Fruit fly (Drosophila melanogaster) whole organism, embryonic: Measurements from ENCODE around the gene ham.

Experiments
- Aef1 ChIP-seq: fragments of 200-800 bp; sonication (Bioruptor generic); IDR thresholded peaks from 3 replicates; pipeline ENCODE4 v1.3.6; 2022; ENCODE audit warnings: missing biosample characterization, missing genetic modification characterization
- Asciz ChIP-seq: fragments of 200-800 bp; sonication (Bioruptor generic); optimal IDR thresholded peaks from 2 replicates; lab custom pipeline; 2017; ENCODE audit warnings: missing biosample characterization, mild to moderate bottlenecking, missing genetic modification characterization, missing genetic modification reagents
- Awh ChIP-seq: fragments of 200-800 bp; sonication (Bioruptor generic); IDR thresholded peaks from 2 replicates; pipeline ENCODE4, ENCODE4 v1.3.6; 2022; ENCODE audit warnings: missing biosample characterization, missing genetic modification characterization
- CG10431 ChIP-seq: fragments of 200-800 bp; sonication (Bioruptor generic); optimal IDR thresholded peaks from 3 replicates; lab custom pipeline; 2018; ENCODE audit warnings: missing biosample characterization, mild to moderate bottlenecking, missing genetic modification characterization
- CG13894 ChIP-seq: fragments of 200-800 bp; sonication (Bioruptor generic); optimal IDR thresholded peaks from 3 replicates; lab custom pipeline; 2018; ENCODE audit warnings: missing biosample characterization, mild to moderate bottlenecking, missing genetic modification characterization, moderate library complexity
- CG1602 ChIP-seq: fragments of 200-800 bp; sonication (Bioruptor generic); optimal IDR thresholded peaks from 3 replicates; lab custom pipeline; 2016; ENCODE audit warnings: missing biosample characterization, missing genetic modification characterization
- CG1603 ChIP-seq: fragments of 200-800 bp; sonication (Bioruptor generic); optimal IDR thresholded peaks from 2 replicates; lab custom pipeline; 2019; ENCODE audit warnings: missing biosample characterization, mild to moderate bottlenecking, missing genetic modification characterization, moderate library complexity
- CG17612 ChIP-seq: fragments of 200-800 bp; sonication (Bioruptor generic); IDR thresholded peaks from 2 replicates; pipeline ENCODE4 v1.3.6; 2022; ENCODE audit warnings: missing biosample characterization, missing genetic modification characterization
- CG1792 ChIP-seq: fragments of 200-800 bp; sonication (Bioruptor generic); optimal IDR thresholded peaks from 2 replicates; lab custom pipeline; 2016; ENCODE audit warnings: missing biosample characterization, missing genetic modification characterization
- CG34422 ChIP-seq: fragments of 200-800 bp; sonication (Bioruptor generic); IDR thresholded peaks from 3 replicates; pipeline ENCODE4 v1.3.6; 2022; ENCODE audit warnings: missing biosample characterization, missing genetic modification characterization
- CG3847 ChIP-seq: fragments of 200-800 bp; sonication (Bioruptor generic); IDR thresholded peaks from 2 replicates; pipeline ENCODE4 v1.3.6; 2022; ENCODE audit warnings: missing biosample characterization, missing genetic modification characterization
- CG4360 ChIP-seq: fragments of 200-800 bp; sonication (Bioruptor generic); IDR thresholded peaks from 2 replicates; pipeline ENCODE4 v1.3.6; 2022; ENCODE audit warnings: missing biosample characterization, missing genetic modification characterization
- CG5180 ChIP-seq: fragments of 200-800 bp; sonication (Bioruptor generic); optimal IDR thresholded peaks from 3 replicates; lab custom pipeline; 2017; ENCODE audit warnings: missing biosample characterization, missing genetic modification characterization, mild to moderate bottlenecking, moderate library complexity, missing genetic modification reagents
- CG6683 ChIP-seq: fragments of 200-800 bp; sonication (Bioruptor generic); optimal IDR thresholded peaks from 2 replicates; lab custom pipeline; 2017; ENCODE audit warnings: missing biosample characterization, mild to moderate bottlenecking, missing genetic modification characterization, missing genetic modification reagents
- CG8944 ChIP-seq: fragments of 200-800 bp; sonication (Bioruptor generic); optimal IDR thresholded peaks from 3 replicates; lab custom pipeline; 2016; ENCODE audit warnings: missing biosample characterization, missing genetic modification characterization
- CG9817 ChIP-seq: fragments of 200-800 bp; sonication (Bioruptor generic); optimal IDR thresholded peaks from 2 replicates; lab custom pipeline; 2018; ENCODE audit warnings: missing biosample characterization, mild to moderate bottlenecking, missing genetic modification characterization, moderate library complexity
- CG9876 ChIP-seq: fragments of 200-800 bp; sonication (Bioruptor generic); optimal IDR thresholded peaks from 2 replicates; lab custom pipeline; 2016; ENCODE audit warnings: missing biosample characterization, missing genetic modification characterization
- D ChIP-seq, 2 experiments: fragments of 200-800 bp in 1 of 2; fragments of >200 bp in 1 of 2; sonication (Bioruptor generic) in 1 of 2; optimal IDR thresholded peaks; 2 replicates in 1 of 2; 3 replicates in 1 of 2; lab custom pipeline; 2017; ENCODE audit warnings: mild to moderate bottlenecking in 1 of 2, missing biosample characterization in 1 of 2, missing genetic modification characterization in 1 of 2, missing genetic modification reagents in 1 of 2
- Hand ChIP-seq: fragments of 200-800 bp; sonication (Bioruptor generic); optimal IDR thresholded peaks from 2 replicates; lab custom pipeline; 2017; ENCODE audit warnings: mild to moderate bottlenecking, missing biosample characterization, missing genetic modification reagents, missing genetic modification characterization
- Myb ChIP-seq: fragments of 200-800 bp; sonication (Bioruptor generic); optimal IDR thresholded peaks from 2 replicates; lab custom pipeline; 2016; ENCODE audit warnings: missing biosample characterization, missing genetic modification characterization
- Nf-YC ChIP-seq: fragments of 200-800 bp; optimal IDR thresholded peaks from 3 replicates; lab custom pipeline; 2019; ENCODE audit warnings: missing biosample characterization, mild to moderate bottlenecking, missing genetic modification characterization, moderate library complexity
- Oli ChIP-seq: fragments of 200-800 bp; sonication (Bioruptor generic); optimal IDR thresholded peaks from 2 replicates; lab custom pipeline; 2018; ENCODE audit warnings: missing biosample characterization, mild to moderate bottlenecking, missing genetic modification characterization, moderate library complexity
- Sry-β ChIP-seq: fragments of 200-800 bp; sonication (Bioruptor generic); optimal IDR thresholded peaks from 2 replicates; lab custom pipeline; 2018; ENCODE audit warnings: missing biosample characterization, mild to moderate bottlenecking, missing genetic modification characterization, moderate library complexity
- Taf1 ChIP-seq: fragments of 200-800 bp; sonication (Bioruptor generic); IDR thresholded peaks from 2 replicates; pipeline ENCODE4 v1.3.6; 2022; ENCODE audit warnings: missing biosample characterization, missing genetic modification characterization
- btn ChIP-seq: fragments of 200-800 bp; sonication (Bioruptor generic); optimal IDR thresholded peaks from 2 replicates; lab custom pipeline; 2016; ENCODE audit warnings: missing biosample characterization, missing genetic modification characterization
- cad ChIP-seq: fragments of >200 bp; optimal IDR thresholded peaks from 2 replicates; lab custom pipeline; 2017; ENCODE audit warnings: missing biosample characterization, missing genetic modification characterization
- cg ChIP-seq: fragments of 200-800 bp; sonication (Bioruptor generic); optimal IDR thresholded peaks from 3 replicates; lab custom pipeline; 2019; ENCODE audit warnings: missing biosample characterization, mild to moderate bottlenecking, missing genetic modification characterization, moderate library complexity
- chif ChIP-seq, 2 experiments: fragments of 200-800 bp; sonication (Bioruptor generic); optimal IDR thresholded peaks; 3 replicates each; lab custom pipeline; 2016; ENCODE audit warnings: missing biosample characterization in 2 of 2, missing genetic modification characterization in 2 of 2
- corto ChIP-seq: fragments of 200-800 bp; sonication (Bioruptor generic); optimal IDR thresholded peaks from 2 replicates; lab custom pipeline; 2016; ENCODE audit warnings: missing biosample characterization, mild to moderate bottlenecking, missing genetic modification characterization, moderate library complexity
- dati ChIP-seq: fragments of 200-800 bp; sonication (Bioruptor generic); IDR thresholded peaks from 2 replicates; pipeline ENCODE4 v1.3.6; 2022; ENCODE audit warnings: missing biosample characterization, missing genetic modification characterization
- gcm2 ChIP-seq: fragments of 200-800 bp; sonication (Bioruptor generic); optimal IDR thresholded peaks from 2 replicates; lab custom pipeline; 2016; ENCODE audit warnings: missing biosample characterization, missing genetic modification characterization
- gfzf ChIP-seq: fragments of 200-800 bp; sonication (Bioruptor generic); optimal IDR thresholded peaks from 2 replicates; lab custom pipeline; 2016; ENCODE audit warnings: missing biosample characterization, mild to moderate bottlenecking, missing genetic modification characterization, moderate library complexity
- gro ChIP-seq: fragments of 200-800 bp; sonication (Bioruptor generic); optimal IDR thresholded peaks from 2 replicates; lab custom pipeline; 2016; ENCODE audit warnings: missing biosample characterization, missing genetic modification characterization
- hkb ChIP-seq, 2 experiments: fragments of 200-800 bp in 1 of 2; fragments of >200 bp in 1 of 2; sonication (Bioruptor generic) in 1 of 2; IDR thresholded peaks in 1 of 2; optimal IDR thresholded peaks in 1 of 2; 2 replicates each; pipeline versions ENCODE4 v1.3.6 to Lab custom; 2017 to 2022; ENCODE audit warnings: missing biosample characterization in 1 of 2, missing genetic modification characterization in 1 of 2
- hth ChIP-seq: fragments of >200 bp; optimal IDR thresholded peaks from 2 replicates; lab custom pipeline; 2017; ENCODE audit warnings: inconsistent platforms
- ind ChIP-seq: fragments of 200-800 bp; sonication (Bioruptor generic); optimal IDR thresholded peaks from 3 replicates; lab custom pipeline; 2016; ENCODE audit warnings: missing biosample characterization, missing genetic modification characterization
- klu ChIP-seq: fragments of 200-800 bp; sonication (Bioruptor generic); IDR thresholded peaks from 2 replicates; pipeline ENCODE4 v1.3.6; 2022; ENCODE audit warnings: missing biosample characterization, missing genetic modification characterization
- maf-S ChIP-seq: fragments of 200-800 bp; sonication (Bioruptor generic); optimal IDR thresholded peaks from 2 replicates; lab custom pipeline; 2016; ENCODE audit warnings: missing biosample characterization, missing genetic modification characterization
- mirr ChIP-seq: fragments of 200-800 bp; sonication (Bioruptor generic); optimal IDR thresholded peaks from 3 replicates; lab custom pipeline; 2018; ENCODE audit warnings: missing biosample characterization, mild to moderate bottlenecking, missing genetic modification characterization
- oc ChIP-seq: fragments of 200-800 bp; sonication (Bioruptor generic); optimal IDR thresholded peaks from 2 replicates; lab custom pipeline; 2018; ENCODE audit warnings: missing biosample characterization, mild to moderate bottlenecking, missing genetic modification characterization, moderate library complexity
- pfk ChIP-seq: fragments of 200-800 bp; sonication (Bioruptor generic); optimal IDR thresholded peaks from 2 replicates; lab custom pipeline; 2018; ENCODE audit warnings: missing biosample characterization, mild to moderate bottlenecking, missing genetic modification characterization, moderate library complexity
- pros ChIP-seq: fragments of 200-800 bp; sonication (Bioruptor generic); optimal IDR thresholded peaks from 3 replicates; lab custom pipeline; 2019; ENCODE audit warnings: missing biosample characterization, mild to moderate bottlenecking, missing genetic modification characterization, moderate library complexity
- sima ChIP-seq: fragments of 200-800 bp; sonication (Bioruptor generic); optimal IDR thresholded peaks from 2 replicates; lab custom pipeline; 2016; ENCODE audit warnings: missing biosample characterization, missing genetic modification characterization
- so ChIP-seq: fragments of 200-800 bp; sonication (Bioruptor generic); IDR thresholded peaks from 3 replicates; pipeline ENCODE4 v1.3.6; 2022; ENCODE audit warnings: missing biosample characterization, missing genetic modification characterization
- ssp ChIP-seq: fragments of 200-800 bp; sonication (Bioruptor generic); IDR thresholded peaks from 2 replicates; pipeline ENCODE4 v1.3.6; 2022; ENCODE audit warnings: missing biosample characterization, missing genetic modification characterization
- tio ChIP-seq: fragments of 200-800 bp; sonication (Bioruptor generic); optimal IDR thresholded peaks from 2 replicates; lab custom pipeline; 2017; ENCODE audit warnings: missing biosample characterization, missing genetic modification characterization, inconsistent platforms
- vvl ChIP-seq: fragments of 200-800 bp; sonication (Bioruptor generic); IDR thresholded peaks from 2 replicates; pipeline ENCODE4 v1.3.6; 2022; ENCODE audit warnings: missing biosample characterization, missing genetic modification characterization
- wor ChIP-seq: fragments of 200-800 bp; sonication (Bioruptor generic); IDR thresholded peaks from 2 replicates; pipeline ENCODE4 v1.3.6; 2022; ENCODE audit warnings: missing biosample characterization, missing genetic modification characterization
- z ChIP-seq: fragments of 200-800 bp; sonication (Bioruptor generic); IDR thresholded peaks from 3 replicates; pipeline ENCODE4 v1.3.6; 2022; ENCODE audit warnings: missing biosample characterization, missing genetic modification characterization
- zen2 ChIP-seq: fragments of 200-800 bp; sonication (Bioruptor generic); IDR thresholded peaks from 3 replicates; pipeline ENCODE4 v1.3.6; 2022; ENCODE audit warnings: missing biosample characterization, missing genetic modification characterization; ENCODE audit not compliant: partially characterized antibody

The ham gene

DNA sequence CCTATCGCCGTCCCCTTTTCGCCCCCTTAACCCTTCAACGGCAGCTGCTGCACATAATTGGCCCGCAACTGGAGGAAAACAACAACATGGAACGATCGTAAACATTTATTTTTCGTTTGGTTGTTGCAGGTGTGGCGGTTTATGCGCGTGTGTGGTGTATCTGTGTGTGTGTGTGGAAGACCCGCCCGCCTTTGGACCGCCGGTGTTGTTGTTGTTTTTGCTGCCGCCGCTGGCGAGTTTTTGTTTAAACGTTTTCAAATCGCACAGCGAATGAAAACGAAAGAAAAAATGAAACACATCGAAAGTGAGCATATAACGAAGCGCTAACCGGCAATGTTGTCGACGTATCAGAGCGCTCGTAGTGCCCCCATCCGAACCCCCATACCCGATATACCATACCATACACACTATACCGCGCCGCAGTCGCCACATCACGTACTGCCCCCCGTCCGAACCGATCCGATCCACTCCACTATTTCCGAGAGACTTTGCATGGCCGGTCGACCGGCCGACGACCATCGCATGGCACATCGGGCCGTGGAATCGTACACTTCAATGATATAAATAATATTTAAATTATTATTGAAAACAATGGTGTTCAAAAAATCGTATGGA, 57.0 kb downstream of the ham start (continued):
- TF ChIP-seq z (GFP tag; lab: Robert Waterston, UW) (peak; percentile 34; the same call in 1 of the 3 replicates), hth (no peak), CG6683 (GFP tag; lab: Kevin White, UChicago) (no peak), pfk (no peak), CG1602 (GFP tag; lab: Kevin White, UChicago) (no peak), CG8944 (GFP tag; lab: Kevin White, UChicago) (no peak), CG9876 (no peak), Aef1 (GFP tag; lab: Robert Waterston, UW) (no peak), ind (GFP tag; lab: Kevin White, UChicago) (no peak), vvl (no peak), gfzf (GFP tag; lab: Kevin White, UChicago) (no peak), Hand (no peak), CG9817 (no peak), CG3847 (no peak), btn (GFP tag; lab: Kevin White, UChicago) (no peak), Awh (GFP tag; lab: Robert Waterston, UW) (0 out of 2 replicates have a peak, but pooled peaks have one; percentile 22), Nf-YC (tag; lab: Kevin White, UChicago) (peak; percentile 97), wor (GFP tag; lab: Robert Waterston, UW) (no peak), chif (GFP tag; optimal IDR thresholded peaks at IDR 0.05; lab: Kevin White, UChicago) (no peak), so (no peak), tio (GFP tag; lab: Kevin White, UChicago) (no peak), CG10431 (GFP tag; lab: Kevin White, UChicago) (no peak), ssp (GFP tag; lab: Robert Waterston, UW) (no peak), CG4360 (GFP tag; lab: Robert Waterston, UW) (peak; percentile 92), Sry-β (GFP tag; lab: Kevin White, UChicago) (no peak), gro (GFP tag; lab: Kevin White, UChicago) (no peak), mirr (GFP tag; lab: Kevin White, UChicago) (no peak), oc (tag; lab: Kevin White, UChicago) (no peak), hkb (optimal IDR thresholded peaks at IDR 0.05; lab: Kevin White, UChicago) (no peak), hkb (GFP tag; IDR thresholded peaks at IDR 0.05; lab: Robert Waterston, UW) (no peak), sima (GFP tag; lab: Kevin White, UChicago) (no peak), klu (GFP tag; lab: Robert Waterston, UW) (no peak), CG34422 (GFP tag; lab: Robert Waterston, UW) (no peak), cad (GFP tag; lab: Kevin White, UChicago) (peak; percentile 3), CG17612 (GFP tag; lab: Robert Waterston, UW) (no peak), zen2 (GFP tag; lab: Robert Waterston, UW) (0 out of 3 replicates have a peak, but pooled peaks have one; percentile 9), Myb (GFP tag; lab: Kevin White, UChicago) (no peak), maf-S (GFP tag; lab: Kevin White, UChicago) (no peak), CG1603 (no peak), Oli (no peak), Asciz (GFP tag; lab: Kevin White, UChicago) (no peak), corto (GFP tag; lab: Kevin White, UChicago) (no peak), gcm2 (GFP tag; lab: Kevin White, UChicago) (no peak), D (optimal IDR thresholded peaks at IDR 0.05; lab: Kevin White, UChicago) (no peak), D (GFP tag; optimal IDR thresholded peaks at IDR 0.05; lab: Kevin White, UChicago) (no peak), CG5180 (no peak), CG13894 (tag; lab: Kevin White, UChicago) (peak; percentile 91), cg (GFP tag; lab: Kevin White, UChicago) (peak; percentile 80), dati (GFP tag; lab: Robert Waterston, UW) (no peak), CG1792 (GFP tag; lab: Kevin White, UChicago) (no peak), Taf1 (GFP tag; lab: Robert Waterston, UW) (no peak), pros (GFP tag; lab: Kevin White, UChicago) (no peak)
